Worm (Caenorhabditis elegans): ENCODE measurements around the gene ivns-1.

- TF ChIP-seq dmd-4 (tag; optimal IDR thresholded peaks at IDR 0.05): no peak
- TF ChIP-seq ztf-11 (tag; optimal IDR thresholded peaks at IDR 0.05): no peak
- no peak for TF ChIP-seq nhr-11 (tag; optimal IDR thresholded peaks at IDR 0.05)
- TF ChIP-seq blmp-1 (tag; optimal IDR thresholded peaks at IDR 0.05; ENCODE audit: insufficient read depth): no peak
- no peak for TF ChIP-seq nhr-237 (tag; optimal IDR thresholded peaks at IDR 0.05)
Observed at ce11 chrX:12632657-12633056, 1.5 kb downstream of the ivns-1 start.
